Worm (Caenorhabditis elegans): Measurements from ENCODE around the gene C29F9.8.

C29F9.8 gene

ce11 chrIII:94759-95330 is 2.1 kb downstream of the C29F9.8 start, which contains the start of gene pat-4:
Gene pat-4, minus strand, starts transcription at chrIII:94809.
- no peak for TF ChIP-seq unc-62 (GFP tag; optimal IDR thresholded peaks at IDR 0.05)

ce11 chrIII:92247-92646 is 4.7 kb downstream of the C29F9.8 start:
- no peak for TF ChIP-seq unc-62 (GFP tag; optimal IDR thresholded peaks at IDR 0.05)

DNA sequence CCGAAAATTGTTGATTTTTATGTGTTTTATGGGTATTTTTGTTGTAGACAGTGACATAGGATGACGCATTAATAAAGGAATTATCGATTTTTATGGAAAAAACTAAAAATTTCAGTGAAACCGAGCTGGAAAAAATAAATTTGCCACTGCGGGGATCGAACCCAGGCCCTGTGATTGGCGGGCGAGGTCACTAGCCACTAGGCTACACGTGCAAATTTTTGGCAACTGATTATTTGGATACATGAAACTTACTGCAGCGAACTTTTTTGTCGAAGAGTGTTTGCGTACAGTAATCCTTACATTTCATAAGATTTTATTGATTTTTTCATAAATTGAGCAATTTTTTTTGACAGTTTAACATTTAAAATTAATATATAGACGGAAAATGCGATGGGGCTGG is 7.8 kb downstream of the C29F9.8 start:
- TF ChIP-seq unc-62 (GFP tag; optimal IDR thresholded peaks at IDR 0.05): no peak

ce11 chrIII:87183-87582 is 9.7 kb downstream of the C29F9.8 start, which contains the start of the genes F54C4.4 and mrpl-40:
Gene F54C4.4, minus strand, starts transcription at chrIII:87381.
Gene mrpl-40, plus strand, starts transcription at chrIII:87559.
- TF ChIP-seq unc-62 (GFP tag; optimal IDR thresholded peaks at IDR 0.05): no peak

DNA sequence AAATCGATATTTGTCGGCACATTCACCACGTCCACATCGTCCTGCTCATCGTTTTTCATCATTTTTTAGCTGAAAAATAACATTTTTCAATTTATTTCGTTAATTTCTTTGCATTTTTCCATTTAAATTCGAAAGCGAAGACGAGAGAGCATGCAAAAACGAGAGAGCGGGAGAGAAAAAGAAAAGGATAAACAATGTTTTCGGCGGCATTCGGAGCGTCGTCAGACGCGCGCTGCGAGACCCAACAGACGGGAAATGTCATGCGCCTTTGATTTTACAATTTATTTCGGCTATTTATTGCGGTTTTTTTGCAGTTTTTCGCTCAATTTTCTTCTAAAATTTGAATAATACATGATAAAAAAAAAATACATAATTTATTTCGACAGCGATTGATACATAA is 10.6 kb downstream of the C29F9.8 start, which contains the start of gene attf-3:
TSS of gene attf-3 (minus strand) at position 69 of the 400 bp plus-strand sequence.
- no peak for TF ChIP-seq unc-62 (GFP tag; optimal IDR thresholded peaks at IDR 0.05)

DNA sequence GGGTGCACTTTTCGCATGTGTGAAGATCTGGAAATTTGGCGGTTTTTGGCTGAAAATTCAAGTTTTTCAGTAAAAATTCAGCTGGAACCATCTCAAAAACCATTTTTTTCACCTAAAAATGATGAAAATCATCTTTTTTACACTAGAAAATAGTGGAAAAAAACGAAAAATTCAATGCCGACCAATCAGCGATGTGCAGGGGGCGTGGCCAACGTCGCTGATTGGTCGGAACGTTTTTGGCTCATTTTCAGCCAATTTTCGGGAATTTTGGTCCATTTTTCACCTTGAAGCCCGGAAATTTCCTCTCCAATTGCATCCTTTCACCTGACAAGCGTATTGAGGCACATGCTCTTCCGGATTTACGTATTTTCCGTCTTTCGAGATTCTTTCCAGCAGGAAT is 12.5 kb downstream of the C29F9.8 start:
- no peak for TF ChIP-seq unc-62 (GFP tag; optimal IDR thresholded peaks at IDR 0.05)

- TF ChIP-seq unc-62 (GFP tag; optimal IDR thresholded peaks at IDR 0.05): no peak
Measured at ce11 chrIII:72078-72477, 24.8 kb downstream of the C29F9.8 start.

DNA sequence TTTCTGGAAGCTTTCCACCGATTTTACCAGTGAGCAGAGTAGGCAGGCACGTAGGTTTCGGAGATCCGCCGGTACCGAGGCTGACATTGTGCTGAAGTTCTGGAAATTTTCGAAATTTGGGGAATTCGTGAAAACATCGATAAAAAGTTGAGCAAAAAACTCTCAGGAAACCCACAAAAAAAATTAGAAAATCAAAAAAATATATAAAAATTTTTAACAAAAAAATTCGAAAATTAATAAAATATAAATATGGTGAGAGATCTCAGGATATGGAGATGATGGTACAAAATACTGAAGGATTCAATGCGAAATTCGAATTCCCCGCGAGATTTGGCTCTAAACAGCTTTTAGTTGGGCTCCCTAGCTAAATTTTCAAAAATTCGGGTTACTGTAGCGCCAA is 27.3 kb downstream of the C29F9.8 start, which contains the start of gene spt-4:
TSS of gene spt-4 (minus strand) at position 101 of the 400 bp plus-strand sequence.
- TF ChIP-seq unc-62 (GFP tag; optimal IDR thresholded peaks at IDR 0.05): no peak

DNA sequence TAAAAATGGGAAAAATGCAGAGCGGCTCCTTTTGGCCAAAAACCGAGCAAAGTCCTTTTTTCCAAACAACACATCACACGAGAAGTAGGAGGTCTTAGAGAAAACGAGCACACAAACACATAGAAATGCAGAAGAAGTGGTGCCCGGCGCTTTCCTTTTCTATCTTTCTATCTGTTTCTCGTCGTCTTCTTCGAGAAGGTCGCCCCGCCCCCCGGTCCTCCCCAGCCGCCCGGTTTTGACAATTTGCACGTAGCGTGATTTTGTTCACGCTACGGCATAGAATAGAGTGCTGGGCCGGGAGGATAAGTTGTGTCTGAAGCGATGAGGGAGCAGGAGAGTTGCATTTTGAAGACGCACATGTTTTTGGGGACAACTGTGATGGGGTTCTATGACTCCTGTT is 29.9 kb downstream of the C29F9.8 start:
- no peak for TF ChIP-seq unc-62 (GFP tag; optimal IDR thresholded peaks at IDR 0.05)

- no peak for TF ChIP-seq unc-62 (GFP tag; optimal IDR thresholded peaks at IDR 0.05)
Measured at ce11 chrIII:66160-66559, 30.8 kb downstream of the C29F9.8 start, which contains the start of gene pck-1. Gene pck-1, minus strand, starts transcription at chrIII:66260.

ce11 chrIII:65626-65937 is 31.3 kb downstream of the C29F9.8 start:
- TF ChIP-seq unc-62 (GFP tag; optimal IDR thresholded peaks at IDR 0.05): no peak

- no peak for TF ChIP-seq unc-62 (GFP tag; optimal IDR thresholded peaks at IDR 0.05)
Measured at ce11 chrIII:64747-65625, 31.9 kb downstream of the C29F9.8 start.

DNA sequence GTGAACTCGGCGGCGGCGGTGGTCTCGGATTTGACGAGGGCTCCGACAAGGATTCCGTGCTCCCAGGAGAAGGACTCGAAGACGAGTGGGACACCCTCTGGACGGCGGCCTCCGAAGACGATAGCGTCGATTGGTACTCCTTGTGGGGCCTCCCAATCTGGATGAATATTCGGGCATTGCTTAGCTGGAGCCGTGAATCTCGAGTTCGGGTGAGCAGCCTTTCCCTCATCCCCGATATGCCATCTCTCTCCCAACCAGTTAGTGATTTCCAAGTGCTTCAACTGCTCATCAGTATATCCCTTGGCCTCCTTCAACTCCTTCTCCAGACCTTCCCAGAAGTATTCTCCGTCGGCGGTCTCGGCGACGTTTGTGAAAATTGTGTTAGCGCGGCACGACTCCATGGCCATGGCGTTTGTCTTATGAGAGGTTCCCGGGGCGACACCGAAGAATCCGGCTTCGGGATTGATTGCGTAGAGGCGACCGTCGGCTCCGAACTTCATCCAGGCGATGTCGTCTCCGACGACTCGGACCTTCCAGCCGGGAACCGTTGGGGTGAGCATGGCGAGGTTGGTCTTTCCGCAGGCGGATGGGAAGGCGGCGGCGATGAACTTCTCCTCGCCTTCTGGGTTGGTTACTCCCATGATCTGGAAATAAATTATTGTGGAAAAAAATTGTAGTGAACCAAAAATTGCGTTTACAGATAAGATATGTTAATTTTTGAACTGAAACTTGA is 33.2 kb downstream of the C29F9.8 start:
- no peak for TF ChIP-seq unc-62 (GFP tag; optimal IDR thresholded peaks at IDR 0.05)

- no peak for TF ChIP-seq unc-62 (GFP tag; optimal IDR thresholded peaks at IDR 0.05)
Measured at ce11 chrIII:62383-62873, 34.5 kb downstream of the C29F9.8 start.

DNA sequence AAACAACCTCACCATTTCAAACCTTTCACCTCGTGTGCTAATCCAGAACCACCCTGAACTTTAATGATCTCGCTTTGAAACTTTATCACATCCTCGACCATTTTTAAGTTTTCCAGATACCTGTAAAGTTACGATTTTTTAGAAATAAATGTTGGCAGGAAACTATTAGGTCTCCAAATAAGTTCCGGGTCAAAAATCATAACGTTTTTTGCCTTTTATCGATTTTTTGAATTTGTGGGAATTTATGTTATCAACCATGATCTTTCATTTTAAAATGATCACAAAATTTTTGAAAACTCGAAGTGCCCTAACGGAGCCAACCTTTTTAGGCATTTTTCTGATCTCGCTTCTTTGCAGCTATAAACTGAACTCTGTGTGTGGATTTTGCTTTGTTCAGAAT is 35.9 kb downstream of the C29F9.8 start, which contains the start of gene btb-5:
TSS of gene btb-5 (minus strand) at position 101 of the 400 bp plus-strand sequence.
- no peak for TF ChIP-seq unc-62 (GFP tag; optimal IDR thresholded peaks at IDR 0.05)

- no peak for TF ChIP-seq unc-62 (GFP tag; optimal IDR thresholded peaks at IDR 0.05)
Measured at ce11 chrIII:53696-54095, 43.2 kb downstream of the C29F9.8 start.

All from whole organism, dauer.